Worm (Caenorhabditis elegans): Measurements from ENCODE around the gene F47D12.7.

The F47D12.7 gene

DNA sequence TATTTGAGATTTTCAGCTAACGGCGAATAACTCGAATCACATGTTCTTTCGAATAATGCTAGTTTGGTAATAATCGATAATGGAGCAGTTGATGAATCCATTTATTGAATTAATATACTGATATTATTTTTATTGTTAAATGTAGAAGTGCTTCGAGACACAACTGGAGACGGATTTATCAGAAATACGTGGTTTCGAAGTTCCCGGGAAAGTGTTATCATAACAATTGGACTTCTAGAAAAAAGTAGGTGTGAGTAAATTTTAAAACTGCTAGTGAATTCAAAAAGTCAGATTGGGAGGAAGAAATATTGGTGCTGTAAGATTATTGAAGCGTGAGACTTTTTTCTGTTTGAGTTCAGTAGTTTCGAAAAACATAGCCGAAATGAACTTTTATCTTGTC lies 35.7 kb downstream of the F47D12.7 start, which contains the start of gene srg-2:
TSS of gene srg-2 (minus strand) at position 101 of the 400 bp plus-strand sequence.
- no peak for TF ChIP-seq mep-1 (tag; optimal IDR thresholded peaks at IDR 0.05)
- TF ChIP-seq ztf-11 (tag; optimal IDR thresholded peaks at IDR 0.05): no peak
- no peak for TF ChIP-seq daf-16 (GFP tag; optimal IDR thresholded peaks at IDR 0.05)
- no peak for TF ChIP-seq daf-16 (tag; optimal IDR thresholded peaks at IDR 0.05)
- no peak for TF ChIP-seq dmd-9 (GFP tag; IDR thresholded peaks at IDR 0.05)

DNA sequence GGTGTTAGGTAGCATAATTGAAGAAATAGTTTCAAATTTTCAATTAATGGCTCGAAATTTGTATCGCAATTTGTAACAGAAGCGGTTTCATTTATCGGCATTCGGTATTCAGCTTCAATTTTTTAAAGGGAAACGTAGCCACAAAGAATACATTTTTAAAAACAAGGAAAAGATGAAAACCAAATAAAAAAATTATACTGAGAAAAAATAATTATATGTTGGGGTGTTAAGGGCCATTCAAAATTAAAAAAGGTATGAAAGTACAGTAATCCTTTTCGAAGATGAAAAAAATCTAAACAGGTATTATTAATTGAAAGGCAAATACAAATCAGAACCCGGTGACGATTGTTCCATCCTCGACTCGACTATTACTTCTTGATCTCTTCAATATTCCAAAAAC lies 37.6 kb downstream of the F47D12.7 start, which contains the start of gene srg-1:
TSS of gene srg-1 (minus strand) at position 101 of the 400 bp plus-strand sequence.
- TF ChIP-seq set-16 (GFP tag; IDR thresholded peaks at IDR 0.05) (no peak), egl-27 (tag; optimal IDR thresholded peaks at IDR 0.05) (no peak), mep-1 (tag; optimal IDR thresholded peaks at IDR 0.05) (no peak), ctbp-1 (GFP tag; IDR thresholded peaks at IDR 0.05) (no peak), nhr-11 (tag; optimal IDR thresholded peaks at IDR 0.05) (no peak), aly-2 (tag; optimal IDR thresholded peaks at IDR 0.05) (no peak), unc-62 (GFP tag; optimal IDR thresholded peaks at IDR 0.05 in 1 of 2) (no peak), unc-62 (tag; optimal IDR thresholded peaks at IDR 0.05) (no peak)

DNA sequence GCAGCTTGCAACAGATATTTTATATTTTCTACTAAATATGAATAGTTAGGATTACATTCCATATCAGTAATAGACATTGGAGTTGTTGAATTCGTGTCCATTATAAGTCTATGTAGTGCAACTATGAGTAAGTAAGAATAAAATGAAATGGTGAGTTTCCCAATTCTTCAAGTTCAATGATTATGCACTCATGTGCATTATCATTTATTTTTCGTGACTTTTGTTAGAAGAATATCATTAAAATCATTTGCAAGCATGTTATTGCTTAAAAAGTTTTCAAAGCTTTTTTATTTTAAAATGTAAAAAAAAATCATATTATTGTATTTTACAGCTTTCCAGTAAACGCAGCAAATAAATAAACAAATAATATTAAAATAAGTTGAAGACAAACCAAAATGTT lies 39.1 kb downstream of the F47D12.7 start, which contains the start of gene srg-9:
TSS of gene srg-9 (minus strand) at position 101 of the 400 bp plus-strand sequence.
- no peak for TF ChIP-seq pqm-1 (tag; optimal IDR thresholded peaks at IDR 0.05)
- no peak for TF ChIP-seq zfp-2 (tag; optimal IDR thresholded peaks at IDR 0.05)
- no peak for TF ChIP-seq spr-3 (GFP tag; optimal IDR thresholded peaks at IDR 0.05)
- no peak for TF ChIP-seq lsy-2 (tag; optimal IDR thresholded peaks at IDR 0.05)
- TF ChIP-seq nhr-28 (tag; optimal IDR thresholded peaks at IDR 0.05): no peak
- no peak for TF ChIP-seq ZK546.5 (tag; optimal IDR thresholded peaks at IDR 0.05)
- TF ChIP-seq lin-39 (tag; optimal IDR thresholded peaks at IDR 0.05): no peak
- no peak for TF ChIP-seq tag-97 (GFP tag; IDR thresholded peaks at IDR 0.05)
- TF ChIP-seq set-16 (GFP tag; IDR thresholded peaks at IDR 0.05): no peak
- no peak for TF ChIP-seq nhr-237 (tag; optimal IDR thresholded peaks at IDR 0.05)
- TF ChIP-seq ztf-7 (tag; optimal IDR thresholded peaks at IDR 0.05): no peak
- TF ChIP-seq fos-1 (tag; optimal IDR thresholded peaks at IDR 0.05): no peak
- no peak for TF ChIP-seq egl-27 (tag; optimal IDR thresholded peaks at IDR 0.05)
- TF ChIP-seq madf-5 (GFP tag; IDR thresholded peaks at IDR 0.05): no peak
- no peak for TF ChIP-seq daf-8 (GFP tag; IDR thresholded peaks at IDR 0.05)
- no peak for TF ChIP-seq cey-2 (tag; optimal IDR thresholded peaks at IDR 0.05; ENCODE audit: borderline replicate concordance, insufficient read depth)
- no peak for TF ChIP-seq aha-1 (tag)
- no peak for TF ChIP-seq daf-16 (GFP tag; optimal IDR thresholded peaks at IDR 0.05)
- no peak for TF ChIP-seq daf-16 (tag; optimal IDR thresholded peaks at IDR 0.05)

DNA sequence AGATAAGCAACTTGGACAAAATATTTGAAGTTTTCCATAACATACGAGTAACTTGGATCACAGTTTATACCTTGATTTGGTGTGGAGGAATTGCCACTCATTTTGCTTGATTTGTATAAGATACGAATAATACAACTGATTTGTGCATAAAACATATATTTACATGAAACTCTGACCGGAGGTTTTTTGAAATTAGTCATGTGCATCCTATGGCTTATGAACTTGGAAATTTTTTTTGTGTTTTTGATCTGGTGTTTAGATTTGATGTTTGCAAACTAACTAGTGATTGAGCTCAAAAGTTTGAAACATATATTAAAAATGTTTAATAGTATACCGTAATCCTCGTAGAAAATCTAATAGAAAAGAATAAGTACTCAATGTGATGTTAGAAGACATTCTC lies 41.1 kb downstream of the F47D12.7 start, which contains the start of gene srg-8:
TSS of gene srg-8 (minus strand) at position 101 of the 400 bp plus-strand sequence.
- TF ChIP-seq cey-2 (tag; optimal IDR thresholded peaks at IDR 0.05; ENCODE audit: borderline replicate concordance, insufficient read depth) (no peak), attf-4 (tag; optimal IDR thresholded peaks at IDR 0.05) (no peak), F44E2.7 (GFP tag; IDR thresholded peaks at IDR 0.05) (no peak), lin-15B (tag; optimal IDR thresholded peaks at IDR 0.05) (no peak), mdt-29 (GFP tag; IDR thresholded peaks at IDR 0.05) (no peak), D1046.2 (GFP tag; IDR thresholded peaks at IDR 0.05) (no peak)

DNA sequence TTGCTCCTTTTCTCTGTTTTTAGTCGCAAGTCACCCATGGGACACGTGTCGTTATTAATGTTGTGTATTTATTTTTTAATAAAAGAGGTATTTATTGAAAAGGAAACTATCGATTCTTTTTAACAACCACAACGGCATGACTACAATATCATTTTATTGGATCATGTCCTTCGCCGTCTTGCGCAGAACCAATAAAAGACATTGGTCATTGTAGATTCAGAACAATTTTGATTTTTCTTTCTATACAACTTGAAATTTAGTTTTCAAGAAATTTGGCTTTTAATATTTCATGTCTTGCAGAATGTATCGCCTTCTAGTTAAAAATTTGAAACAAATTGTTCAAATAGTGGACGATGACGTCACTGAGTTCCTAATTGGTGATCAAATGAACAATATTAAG lies 44.3 kb downstream of the F47D12.7 start, which contains the start of gene amdh-1:
TSS of gene amdh-1 (plus strand) at position 301 of the 400 bp plus-strand sequence.
- no peak for TF ChIP-seq mdt-29 (GFP tag; IDR thresholded peaks at IDR 0.05)
- no peak for TF ChIP-seq hlh-11 (tag; optimal IDR thresholded peaks at IDR 0.05)
- no peak for TF ChIP-seq sdz-12 (GFP tag; optimal IDR thresholded peaks at IDR 0.05)
- no peak for TF ChIP-seq zip-2 (tag; optimal IDR thresholded peaks at IDR 0.05)
- TF ChIP-seq unc-130 (GFP tag; optimal IDR thresholded peaks at IDR 0.05): no peak
- TF ChIP-seq vab-7 (GFP tag; IDR thresholded peaks at IDR 0.05): no peak
- TF ChIP-seq T26A8.4 (GFP tag; IDR thresholded peaks at IDR 0.05): no peak
- no peak for TF ChIP-seq F49E8.2 (tag; optimal IDR thresholded peaks at IDR 0.05; ENCODE audit: borderline replicate concordance)
- TF ChIP-seq ctbp-1 (GFP tag; IDR thresholded peaks at IDR 0.05): no peak
- no peak for TF ChIP-seq nhr-42 (GFP tag; IDR thresholded peaks at IDR 0.05)

Measured in whole organism, L4 larva.